Fruit fly (Drosophila melanogaster) whole organism, wandering third instar larva: ENCODE data around the gene ball.

Source experiments
- Abd-B ChIP-seq: fragments of >200 bp; optimal IDR thresholded peaks from 2 replicates; lab custom pipeline; 2017; ENCODE audit warnings: missing biosample characterization, missing genetic modification characterization
- CG32264 ChIP-seq: fragments of 200-800 bp; sonication (Bioruptor generic); optimal IDR thresholded peaks from 2 replicates; lab custom pipeline; 2016; ENCODE audit warnings: missing biosample characterization, missing genetic modification characterization
- CG9705 ChIP-seq: fragments of 200-800 bp; sonication (Bioruptor generic); optimal IDR thresholded peaks from 2 replicates; lab custom pipeline; 2018; ENCODE audit warnings: missing biosample characterization, mild to moderate bottlenecking, missing genetic modification characterization
- CrebA ChIP-seq: fragments of 200-800 bp; sonication (Bioruptor generic); optimal IDR thresholded peaks from 2 replicates; lab custom pipeline; 2016; ENCODE audit warnings: missing biosample characterization, mild to moderate bottlenecking, missing genetic modification characterization, borderline replicate concordance
- Dfd ChIP-seq: fragments of >200 bp; optimal IDR thresholded peaks from 2 replicates; lab custom pipeline; 2017; ENCODE audit warnings: missing biosample characterization, missing genetic modification characterization
- HLH106 ChIP-seq: fragments of 200-800 bp; optimal IDR thresholded peaks from 3 replicates; lab custom pipeline; 2019; ENCODE audit warnings: missing biosample characterization, mild to moderate bottlenecking, missing genetic modification characterization, moderate library complexity
- Hnf4 ChIP-seq: fragments of 200-800 bp; sonication (Bioruptor generic); optimal IDR thresholded peaks from 2 replicates; lab custom pipeline; 2016; ENCODE audit warnings: missing biosample characterization, mild to moderate bottlenecking, missing genetic modification characterization
- Hr78 ChIP-seq: fragments of >200 bp; optimal IDR thresholded peaks from 2 replicates; lab custom pipeline; 2017; ENCODE audit warnings: missing biosample characterization, missing genetic modification characterization
- Hr83 ChIP-seq: fragments of 200-300 bp; sonication (Bioruptor generic); optimal IDR thresholded peaks from 2 replicates; lab custom pipeline; 2016; ENCODE audit warnings: missing biosample characterization, mild to moderate bottlenecking, missing genetic modification characterization, moderate library complexity; ENCODE audit not compliant: poor library complexity, severe bottlenecking
- Jra ChIP-seq: sonication (Bioruptor generic); optimal IDR thresholded peaks from 2 replicates; lab custom pipeline; 2016; ENCODE audit warnings: missing biosample characterization, missing genetic modification characterization
- Mio ChIP-seq: sonication (Bioruptor generic); optimal IDR thresholded peaks from 2 replicates; lab custom pipeline; 2016; ENCODE audit warnings: missing biosample characterization, missing genetic modification characterization
- Myc ChIP-seq: fragments of >200 bp; optimal IDR thresholded peaks from 2 replicates; lab custom pipeline; 2017
- N ChIP-seq: fragments of >200 bp; optimal IDR thresholded peaks from 2 replicates; lab custom pipeline; 2018; ENCODE audit warnings: missing biosample characterization, missing external identifiers, missing genetic modification characterization
- OdsH ChIP-seq: fragments of 200-800 bp; sonication (Bioruptor generic); optimal IDR thresholded peaks from 2 replicates; lab custom pipeline; 2016; ENCODE audit warnings: missing biosample characterization, mild to moderate bottlenecking, missing genetic modification characterization
- Rel ChIP-seq, 2 experiments: fragments of 200-800 bp; sonication (Bioruptor generic) in 1 of 2; optimal IDR thresholded peaks; 2 replicates in 1 of 2; 3 replicates in 1 of 2; lab custom pipeline; 2016 to 2019; ENCODE audit warnings: mild to moderate bottlenecking in 2 of 2, missing biosample characterization in 2 of 2, missing genetic modification characterization in 2 of 2, moderate library complexity in 1 of 2
- Sp1 ChIP-seq: fragments of 200-800 bp; sonication (Bioruptor generic); optimal IDR thresholded peaks from 3 replicates; lab custom pipeline; 2019; ENCODE audit warnings: missing biosample characterization, mild to moderate bottlenecking, missing genetic modification characterization, moderate library complexity
- br ChIP-seq: fragments of 200-800 bp; sonication (Bioruptor generic); optimal IDR thresholded peaks from 2 replicates; lab custom pipeline; 2016; ENCODE audit warnings: missing biosample characterization, missing genetic modification characterization
- brk ChIP-seq: fragments of 200-800 bp; sonication (Bioruptor generic); optimal IDR thresholded peaks from 2 replicates; lab custom pipeline; 2016; ENCODE audit warnings: missing biosample characterization, mild to moderate bottlenecking, missing genetic modification characterization
- dl ChIP-seq, 2 experiments: fragments of 175-275, 200-275 bp in 1 of 2; fragments of 200-275 bp in 1 of 2; sonication (Bioruptor generic); optimal IDR thresholded peaks; lab custom pipeline; 2018; ENCODE audit warnings: mild to moderate bottlenecking in 2 of 2, missing biosample characterization in 2 of 2, missing genetic modification characterization in 2 of 2, moderate library complexity in 2 of 2; ENCODE audit not compliant: partially characterized antibody in 2 of 2, insufficient read depth in 1 of 2
- dsf ChIP-seq: sonication (Bioruptor generic); optimal IDR thresholded peaks from 2 replicates; lab custom pipeline; 2016; ENCODE audit warnings: missing biosample characterization, missing genetic modification characterization, borderline replicate concordance
- ey ChIP-seq: fragments of 200-800 bp; sonication (Bioruptor generic); optimal IDR thresholded peaks from 2 replicates; lab custom pipeline; 2016; ENCODE audit warnings: missing biosample characterization, missing genetic modification characterization
- foxo ChIP-seq, 2 experiments: fragments of 200-800 bp; sonication (Bioruptor generic); optimal IDR thresholded peaks; 2 replicates in 1 of 2; 3 replicates in 1 of 2; lab custom pipeline; 2016 to 2017; ENCODE audit warnings: missing biosample characterization in 2 of 2, missing genetic modification characterization in 2 of 2
- fru ChIP-seq: fragments of 200-800 bp; sonication (Bioruptor generic); optimal IDR thresholded peaks from 3 replicates; lab custom pipeline; 2016; ENCODE audit warnings: missing biosample characterization, mild to moderate bottlenecking, missing genetic modification characterization
- h ChIP-seq: fragments of 200-800 bp; sonication (Bioruptor generic); optimal IDR thresholded peaks from 3 replicates; lab custom pipeline; 2016; ENCODE audit warnings: missing biosample characterization, mild to moderate bottlenecking, missing genetic modification characterization
- jim ChIP-seq: fragments of 175-275, 200-325 bp; sonication (Bioruptor generic); optimal IDR thresholded peaks from 2 replicates; lab custom pipeline; 2016; ENCODE audit warnings: missing biosample characterization, mild to moderate bottlenecking, missing genetic modification characterization
- lola ChIP-seq: fragments of >200 bp; optimal IDR thresholded peaks from 2 replicates; lab custom pipeline; 2017; ENCODE audit warnings: missing biosample characterization, missing genetic modification characterization
- pan ChIP-seq: fragments of >200 bp; optimal IDR thresholded peaks from 2 replicates; lab custom pipeline; 2017
- psq ChIP-seq: fragments of 200-800 bp; sonication (Bioruptor generic); optimal IDR thresholded peaks from 3 replicates; lab custom pipeline; 2017; ENCODE audit warnings: missing biosample characterization, mild to moderate bottlenecking, missing genetic modification characterization, moderate library complexity
- rgr ChIP-seq: fragments of 200-800 bp; sonication (Bioruptor generic); optimal IDR thresholded peaks from 3 replicates; lab custom pipeline; 2016; ENCODE audit warnings: missing biosample characterization, mild to moderate bottlenecking, missing genetic modification characterization
- sv ChIP-seq: fragments of 200-800 bp; sonication (Bioruptor generic); optimal IDR thresholded peaks from 3 replicates; lab custom pipeline; 2016; ENCODE audit warnings: missing biosample characterization, missing genetic modification characterization
- tai ChIP-seq: sonication (Bioruptor generic); optimal IDR thresholded peaks from 2 replicates; lab custom pipeline; 2016; ENCODE audit warnings: missing biosample characterization, missing genetic modification characterization
- usp ChIP-seq: fragments of >200 bp; optimal IDR thresholded peaks from 2 replicates; lab custom pipeline; 2017; ENCODE audit warnings: missing biosample characterization, missing genetic modification characterization
- woc ChIP-seq: sonication (Bioruptor generic); optimal IDR thresholded peaks from 2 replicates; lab custom pipeline; 2016; ENCODE audit warnings: missing biosample characterization, mild to moderate bottlenecking, missing genetic modification characterization

Gene ball

DNA sequence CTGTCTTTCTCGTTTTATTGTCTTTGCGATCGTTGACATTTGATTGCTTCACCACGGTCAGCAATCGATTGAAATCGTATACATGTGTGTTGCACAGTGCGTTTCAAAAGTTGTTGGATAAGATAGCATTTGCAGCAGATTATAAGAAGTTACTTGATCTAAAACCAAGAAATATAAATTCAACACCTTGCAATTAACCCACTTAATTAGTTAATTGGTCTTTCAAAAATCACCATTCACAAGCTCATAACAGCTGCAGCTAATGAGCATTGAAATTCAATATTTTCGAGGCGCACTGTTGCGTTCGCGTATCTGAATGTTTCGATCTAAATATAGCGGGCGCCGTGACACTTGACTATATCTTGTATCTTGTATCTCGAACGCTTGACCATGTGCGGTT is 26.2 kb upstream of the ball start (continued):
- TF ChIP-seq h (GFP tag; lab: Kevin White, UChicago), result no peak

DNA sequence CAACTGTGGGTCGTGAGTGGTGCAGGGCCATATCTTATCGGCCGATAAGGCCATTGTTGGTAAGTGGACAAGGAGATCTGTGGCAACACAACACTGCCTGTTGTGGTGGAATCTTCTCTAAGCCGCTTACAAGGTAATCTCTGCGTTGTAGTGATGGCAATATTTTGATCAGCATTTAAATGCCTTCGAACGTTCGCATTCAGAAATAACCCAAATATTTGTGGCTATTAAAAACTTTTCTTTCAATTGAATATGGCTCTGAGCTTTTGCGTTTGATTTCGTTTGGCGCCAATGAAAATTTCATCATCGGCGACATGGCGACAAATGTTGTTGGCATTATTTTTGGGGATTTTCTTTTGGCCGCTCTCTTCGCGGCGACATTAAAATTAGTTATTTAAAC is 23.9 kb upstream of the ball start:
- no peak for TF ChIP-seq Sp1
- TF ChIP-seq Hr78, result no peak

DNA sequence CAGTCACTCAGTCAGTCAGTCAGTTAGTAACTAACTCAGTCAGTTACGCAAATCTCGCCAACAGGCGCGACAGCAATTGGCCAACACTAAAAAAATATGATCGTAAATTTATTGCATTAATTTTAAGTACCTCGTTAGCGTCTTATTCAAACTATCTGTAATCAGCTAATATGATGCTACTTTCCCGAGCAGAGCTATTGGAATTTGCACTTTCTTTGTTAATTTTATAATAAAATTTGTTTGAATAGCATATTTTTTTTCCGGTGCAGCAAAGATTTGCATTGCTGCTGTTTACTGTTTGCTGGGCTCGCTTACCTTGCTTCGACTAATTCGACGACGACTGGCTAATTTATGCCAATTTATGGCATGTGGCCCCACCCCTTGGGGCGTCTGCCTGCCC is 23.5 kb upstream of the ball start:
- TF ChIP-seq tai, result no peak
- TF ChIP-seq Mio, result no peak
- no peak for TF ChIP-seq Myc (lab: Kevin White, UChicago)

DNA sequence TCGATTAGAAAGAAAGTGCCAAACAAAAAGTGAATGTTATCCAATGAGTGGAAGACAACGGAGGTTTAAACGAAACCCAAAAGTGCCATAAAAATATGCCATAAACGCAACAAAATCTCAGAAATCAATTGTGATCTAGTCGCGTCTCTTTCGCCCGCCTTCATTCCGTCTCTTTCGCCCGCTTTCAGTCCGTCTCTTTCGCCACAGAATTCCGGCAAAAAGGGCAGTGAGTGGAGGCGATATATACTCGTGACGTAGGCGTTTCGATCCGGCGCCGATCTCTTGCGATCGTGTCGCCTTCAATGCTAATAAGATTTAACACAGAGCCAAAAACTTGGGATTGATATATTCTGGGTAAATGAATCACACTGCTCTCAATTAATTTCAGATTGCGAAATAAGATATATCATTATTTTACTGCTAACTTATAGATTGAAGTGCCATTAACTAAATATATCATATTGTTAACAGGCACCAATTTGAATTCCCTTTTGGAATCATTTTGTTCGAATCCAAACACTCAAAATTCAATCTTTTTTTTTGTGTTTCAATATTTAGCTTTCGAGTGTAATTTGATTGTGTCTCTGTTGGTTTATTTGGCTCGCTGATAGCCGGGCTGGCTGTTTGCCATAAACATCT is 21.6 kb upstream of the ball start:
- no peak for TF ChIP-seq CrebA (GFP tag; lab: Kevin White, UChicago)
- peak; percentile 60 for TF ChIP-seq ey (GFP tag; lab: Kevin White, UChicago)
- peak; percentile 66 for TF ChIP-seq HLH106
- peak; percentile 33 for TF ChIP-seq Sp1
- TF ChIP-seq OdsH (GFP tag; lab: Kevin White, UChicago), result peak; percentile 58
- TF ChIP-seq N (GFP tag; lab: Kevin White, UChicago), result no peak
- TF ChIP-seq lola (GFP tag; lab: Kevin White, UChicago), result no peak
- peak; percentile 13 for TF ChIP-seq CG32264 (GFP tag; lab: Kevin White, UChicago)
- no peak for TF ChIP-seq Hr78
- peak; percentile 44 for TF ChIP-seq Hnf4 (GFP tag; lab: Kevin White, UChicago)
- TF ChIP-seq Myc (lab: Kevin White, UChicago), result no peak
- peak; percentile 3 for TF ChIP-seq woc (GFP tag; lab: Kevin White, UChicago)
- peak; percentile 62 for TF ChIP-seq br (GFP tag; lab: Kevin White, UChicago)
- peak; percentile 64 for TF ChIP-seq fru (GFP tag; lab: Kevin White, UChicago)
- TF ChIP-seq h (GFP tag; lab: Kevin White, UChicago), result peak; percentile 72
- peak; percentile 46 for TF ChIP-seq psq
- peak; percentile 59 for TF ChIP-seq rgr (GFP tag; lab: Kevin White, UChicago)
- TF ChIP-seq Rel (GFP tag; optimal IDR thresholded peaks at IDR 0.05; lab: Kevin White, UChicago), result no peak
- peak; percentile 6 for TF ChIP-seq Rel (tag; optimal IDR thresholded peaks at IDR 0.05; lab: Kevin White, UChicago)
- peak in 1 of 2 experiments; percentile 56 for TF ChIP-seq foxo (GFP tag; optimal IDR thresholded peaks at IDR 0.05; lab: Kevin White, UChicago)

DNA sequence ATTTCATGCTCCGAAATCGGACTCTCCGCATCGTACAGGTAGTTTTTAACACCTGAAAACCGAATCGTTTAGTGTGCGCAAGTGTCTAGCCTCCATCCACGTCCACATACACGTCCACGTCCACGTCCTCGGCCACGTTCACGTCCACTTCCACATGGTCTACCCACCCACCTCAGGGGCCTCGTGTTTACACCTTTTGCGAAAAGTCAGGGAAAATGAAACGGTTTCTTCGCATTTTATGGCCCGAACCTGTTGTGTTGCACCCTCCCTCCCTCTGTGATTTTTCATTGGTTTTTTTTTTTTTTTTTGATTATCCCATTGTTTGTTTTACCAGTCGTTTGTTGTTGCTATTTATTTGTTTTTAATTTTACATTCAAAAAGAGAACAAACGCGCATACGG is 20.5 kb upstream of the ball start:
- TF ChIP-seq Rel (GFP tag; optimal IDR thresholded peaks at IDR 0.05; lab: Kevin White, UChicago) (no peak), Rel (tag; optimal IDR thresholded peaks at IDR 0.05; lab: Kevin White, UChicago) (no peak), usp (no peak), h (GFP tag; lab: Kevin White, UChicago) (no peak), br (GFP tag; lab: Kevin White, UChicago) (no peak), sv (no peak), N (GFP tag; lab: Kevin White, UChicago) (no peak), fru (GFP tag; lab: Kevin White, UChicago) (no peak), woc (GFP tag; lab: Kevin White, UChicago) (no peak), psq (no peak), CrebA (GFP tag; lab: Kevin White, UChicago) (no peak), Hnf4 (GFP tag; lab: Kevin White, UChicago) (no peak), Hr83 (GFP tag; lab: Kevin White, UChicago) (no peak), OdsH (GFP tag; lab: Kevin White, UChicago) (no peak), lola (GFP tag; lab: Kevin White, UChicago) (no peak), foxo (GFP tag; optimal IDR thresholded peaks at IDR 0.05; lab: Kevin White, UChicago) (no peak), rgr (GFP tag; lab: Kevin White, UChicago) (no peak), Sp1 (no peak), jim (GFP tag; lab: Kevin White, UChicago) (no peak)
- TF ChIP-seq, all 38 proteins: peak for 0

DNA sequence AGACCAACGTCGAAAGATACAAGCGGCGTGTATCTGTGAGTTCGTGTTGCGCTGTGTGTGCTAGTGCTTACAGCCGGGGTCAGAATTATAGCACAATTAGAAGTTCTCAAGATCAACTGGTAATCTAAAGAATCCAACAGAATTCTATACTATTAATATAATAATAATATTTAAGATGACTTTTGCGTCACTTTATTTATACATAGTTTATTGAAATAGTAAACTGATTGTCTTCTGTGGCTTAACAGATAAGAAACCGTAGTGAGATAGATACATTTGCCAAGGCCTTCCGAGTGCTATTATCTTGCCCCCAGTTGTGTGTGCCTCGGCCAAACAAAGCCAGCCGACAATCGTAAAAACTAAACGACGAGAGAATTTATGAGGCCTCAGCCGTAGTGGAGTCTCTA is 19.7 kb upstream of the ball start:
- TF ChIP-seq lola (GFP tag; lab: Kevin White, UChicago) (no peak), woc (GFP tag; lab: Kevin White, UChicago) (no peak), N (GFP tag; lab: Kevin White, UChicago) (no peak), usp (no peak), Jra (GFP tag; lab: Kevin White, UChicago) (no peak), Mio (no peak), CG32264 (GFP tag; lab: Kevin White, UChicago) (no peak), Myc (lab: Kevin White, UChicago) (no peak), brk (no peak), OdsH (GFP tag; lab: Kevin White, UChicago) (peak; percentile 72), pan (lab: Kevin White, UChicago) (no peak), jim (GFP tag; lab: Kevin White, UChicago) (no peak), CG9705 (GFP tag; lab: Kevin White, UChicago) (peak; percentile 19), Dfd (GFP tag; lab: Kevin White, UChicago) (no peak), dl (GFP tag; optimal IDR thresholded peaks at IDR 0.05; lab: Kevin White, UChicago; ENCODE audit: insufficient read depth in 1 of 2, partially characterized antibody in 2 of 2) (no peak), sv (no peak), ey (GFP tag; lab: Kevin White, UChicago) (peak; percentile 35), foxo (GFP tag; optimal IDR thresholded peaks at IDR 0.05; lab: Kevin White, UChicago) (peak in 1 of 2 experiments; percentile 75), h (GFP tag; lab: Kevin White, UChicago) (peak; percentile 51), Hr78 (no peak), Hr83 (GFP tag; lab: Kevin White, UChicago) (no peak), Sp1 (peak; percentile 72), rgr (GFP tag; lab: Kevin White, UChicago) (peak; percentile 74), br (GFP tag; lab: Kevin White, UChicago) (peak; percentile 16), tai (peak; percentile 2), Rel (GFP tag; optimal IDR thresholded peaks at IDR 0.05; lab: Kevin White, UChicago) (no peak), Rel (tag; optimal IDR thresholded peaks at IDR 0.05; lab: Kevin White, UChicago) (no peak), dsf (GFP tag; lab: Kevin White, UChicago) (no peak), Abd-B (GFP tag; lab: Kevin White, UChicago) (no peak)
